Worm (Caenorhabditis elegans) whole organism, early embryonic: ENCODE results near the gene mdf-1.

ENCODE experiments used
- B0310.2 ChIP-seq: sonication (generic microtip); optimal IDR thresholded peaks from 2 replicates; lab custom pipeline; 2016; ENCODE audit warnings: mild to moderate bottlenecking, missing genetic modification characterization, missing compliant biosample characterization
- F13C5.2 ChIP-seq: sonication (generic microtip); optimal IDR thresholded peaks from 2 replicates; lab custom pipeline; 2017; ENCODE audit warnings: mild to moderate bottlenecking, missing genetic modification characterization, inconsistent platforms, missing compliant biosample characterization
- aly-1 ChIP-seq: sonication (generic microtip); optimal IDR thresholded peaks from 2 replicates; lab custom pipeline; 2016; ENCODE audit warnings: missing genetic modification characterization, missing compliant biosample characterization
- ama-1 ChIP-seq: fragments of 150-350 bp; optimal IDR thresholded peaks from 2 replicates; lab custom pipeline; 2014
- ceh-13 ChIP-seq: fragments of 200-800 bp; sonication (Bioruptor generic); optimal IDR thresholded peaks from 2 replicates; lab custom pipeline; 2018; ENCODE audit warnings: mild to moderate bottlenecking, missing genetic modification characterization, missing compliant biosample characterization
- ceh-36 ChIP-seq: sonication (generic microtip); optimal IDR thresholded peaks from 2 replicates; lab custom pipeline; 2016; ENCODE audit warnings: missing genetic modification characterization, inconsistent platforms, missing compliant biosample characterization
- ets-7 ChIP-seq: sonication (generic microtip); optimal IDR thresholded peaks from 2 replicates; lab custom pipeline; 2016; ENCODE audit warnings: missing genotype, missing genetic modification characterization, missing compliant biosample characterization
- flt-1 ChIP-seq: fragments of 200-800 bp; sonication (Bioruptor generic); IDR thresholded peaks from 2 replicates; pipeline ENCODE4 v1.3.6; 2022; ENCODE audit warnings: missing genetic modification characterization, missing compliant biosample characterization
- hmbx-1 ChIP-seq: sonication (generic microtip); optimal IDR thresholded peaks from 2 replicates; lab custom pipeline; 2016; ENCODE audit warnings: mild to moderate bottlenecking, missing genetic modification characterization, missing compliant biosample characterization
- hmg-4 ChIP-seq: fragments of 200-800 bp; sonication (Bioruptor generic); optimal IDR thresholded peaks from 2 replicates; lab custom pipeline; 2018; ENCODE audit warnings: mild to moderate bottlenecking, missing genetic modification characterization, missing compliant biosample characterization
- hnd-1 ChIP-seq: sonication (generic microtip); optimal IDR thresholded peaks from 2 replicates; lab custom pipeline; 2016; ENCODE audit warnings: missing genetic modification characterization, missing compliant biosample characterization
- pes-1 ChIP-seq: fragments of 200-800 bp; sonication (Bioruptor generic); IDR thresholded peaks from 2 replicates; pipeline ENCODE4 v1.3.6; 2022; ENCODE audit warnings: missing genetic modification reagents, missing genetic modification characterization, missing compliant biosample characterization
- scrt-1 ChIP-seq: fragments of 200-800 bp; sonication (Bioruptor generic); IDR thresholded peaks from 2 replicates; pipeline ENCODE4 v1.3.6; 2022; ENCODE audit warnings: missing genetic modification characterization, missing compliant biosample characterization
- sea-1 ChIP-seq: fragments of 200-800 bp; sonication (Bioruptor generic); conservative IDR thresholded peaks from 2 replicates; pipeline ENCODE4 v1.3.6; 2022; ENCODE audit warnings: missing genetic modification characterization, missing compliant biosample characterization
- tbx-11 ChIP-seq: fragments of 200-800 bp; sonication (Bioruptor generic); IDR thresholded peaks from 2 replicates; pipeline ENCODE4 v1.3.6; 2022; ENCODE audit warnings: missing genetic modification characterization, missing compliant biosample characterization
- tbx-37 ChIP-seq: fragments of 200-800 bp; sonication (Bioruptor generic); conservative IDR thresholded peaks from 2 replicates; pipeline ENCODE4 v1.3.6; 2022; ENCODE audit warnings: missing genetic modification reagents, missing genetic modification characterization, missing compliant biosample characterization
- tra-4 ChIP-seq: sonication (generic microtip); optimal IDR thresholded peaks from 2 replicates; lab custom pipeline; 2017; ENCODE audit warnings: missing genetic modification characterization, missing compliant biosample characterization

mdf-1 gene

ce11 chrV:9504474-9504960 is 39.5 kb downstream of the mdf-1 start, which contains the start of gene haao-1:
Gene haao-1 (plus strand): TSS chrV:9504910.
- no peak for TF ChIP-seq hmbx-1
- no peak for TF ChIP-seq scrt-1 (GFP tag; lab: Robert Waterston, UW)
- no peak for TF ChIP-seq F13C5.2
- TF ChIP-seq pes-1 = no peak
- TF ChIP-seq tbx-11 (GFP tag; lab: Robert Waterston, UW) = no peak
- no peak for TF ChIP-seq aly-1 (tag; lab: Kevin White, UChicago)
- no peak for TF ChIP-seq ama-1 (lab: Kevin White, UChicago)
- no peak for TF ChIP-seq B0310.2 (tag; lab: Kevin White, UChicago)
- no peak for TF ChIP-seq tbx-37
- TF ChIP-seq sea-1 (GFP tag; lab: Robert Waterston, UW) = no peak

ce11 chrV:9503152-9503817 is 40.7 kb downstream of the mdf-1 start:
- TF ChIP-seq scrt-1 (GFP tag; lab: Robert Waterston, UW) (peak; percentile 97), F13C5.2 (peak; percentile 91), flt-1 (peak; percentile 96), ceh-36 (tag; lab: Kevin White, UChicago) (peak; percentile 91), sea-1 (GFP tag; lab: Robert Waterston, UW) (peak; percentile 96), pes-1 (no peak; the same call in 1 of the 2 replicates), hmg-4 (peak; percentile 96), B0310.2 (tag; lab: Kevin White, UChicago) (peak; percentile 93), ama-1 (lab: Kevin White, UChicago) (no peak), hmbx-1 (peak; percentile 74), ceh-13 (GFP tag; lab: Kevin White, UChicago) (peak; percentile 84), tbx-11 (GFP tag; lab: Robert Waterston, UW) (peak; percentile 94), hnd-1 (tag; lab: Kevin White, UChicago) (peak; percentile 87), tra-4 (tag; lab: Kevin White, UChicago) (peak; percentile 75), tbx-37 (peak; percentile 92), ets-7 (peak; percentile 76), aly-1 (tag; lab: Kevin White, UChicago) (peak; percentile 91)

ce11 chrV:9500826-9501451 is 43.1 kb downstream of the mdf-1 start, which contains the start of gene swt-5:
Gene swt-5 (plus strand): TSS chrV:9501401.
- no peak for TF ChIP-seq ceh-13 (GFP tag; lab: Kevin White, UChicago)
- TF ChIP-seq flt-1 = no peak
- no peak for TF ChIP-seq scrt-1 (GFP tag; lab: Robert Waterston, UW)
- TF ChIP-seq ceh-36 (tag; lab: Kevin White, UChicago) = no peak
- TF ChIP-seq F13C5.2 = no peak
- TF ChIP-seq ama-1 (lab: Kevin White, UChicago) = no peak
- TF ChIP-seq tbx-11 (GFP tag; lab: Robert Waterston, UW) = no peak
- TF ChIP-seq hmg-4 = no peak
- TF ChIP-seq B0310.2 (tag; lab: Kevin White, UChicago) = no peak

- TF ChIP-seq ceh-36 (tag; lab: Kevin White, UChicago) = no peak
- no peak for TF ChIP-seq ceh-13 (GFP tag; lab: Kevin White, UChicago)
Measured at ce11 chrV:9499295-9499694, 44.7 kb downstream of the mdf-1 start.

ce11 chrV:9496742-9497141 is 47.3 kb downstream of the mdf-1 start, which contains the start of gene gsnl-1:
Gene gsnl-1 (plus strand): TSS chrV:9497042.
- TF ChIP-seq scrt-1 (GFP tag; lab: Robert Waterston, UW) = no peak
- no peak for TF ChIP-seq hnd-1 (tag; lab: Kevin White, UChicago)
- no peak for TF ChIP-seq tbx-11 (GFP tag; lab: Robert Waterston, UW)

- no peak for TF ChIP-seq pes-1
Measured at ce11 chrV:9492460-9492859, 51.6 kb downstream of the mdf-1 start.
